Fruit fly (Drosophila melanogaster): ENCODE results near the gene CG16985.

Gene CG16985

DNA sequence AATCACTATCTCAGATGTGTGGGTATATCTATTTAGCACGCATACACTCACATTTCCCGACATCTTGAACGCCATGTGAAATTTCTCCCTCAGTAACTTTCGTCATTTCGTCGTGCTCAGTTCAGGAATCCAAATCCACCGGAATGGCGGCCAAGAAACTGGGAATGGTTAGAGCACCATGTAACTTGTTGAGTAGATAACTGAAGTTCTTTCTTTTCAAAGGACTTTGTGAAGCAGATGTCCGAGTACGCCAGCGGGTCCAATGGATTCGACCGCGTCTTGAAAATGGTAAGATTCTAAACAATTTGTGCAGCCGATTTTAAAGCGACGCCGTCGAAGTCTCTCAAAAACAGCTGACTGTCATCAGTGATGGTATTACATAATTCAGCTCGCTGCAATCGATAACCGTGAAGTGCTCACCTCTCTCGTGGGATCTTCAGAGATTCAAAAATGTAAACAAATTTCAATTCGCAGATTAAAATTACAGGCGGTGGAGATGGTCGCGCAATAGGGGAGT lies at the start of gene CG16985, which contains the start of gene CG12182:
CG16985 (plus strand) TSS at position 84 of the 517 bp plus-strand sequence.
CG12182 (minus strand) TSS at position 366 of the 517 bp plus-strand sequence.
- TF ChIP-seq CG17801 (GFP tag; optimal IDR thresholded peaks at IDR 0.05; ENCODE audit: partially characterized antibody) = peak; percentile 15

DNA sequence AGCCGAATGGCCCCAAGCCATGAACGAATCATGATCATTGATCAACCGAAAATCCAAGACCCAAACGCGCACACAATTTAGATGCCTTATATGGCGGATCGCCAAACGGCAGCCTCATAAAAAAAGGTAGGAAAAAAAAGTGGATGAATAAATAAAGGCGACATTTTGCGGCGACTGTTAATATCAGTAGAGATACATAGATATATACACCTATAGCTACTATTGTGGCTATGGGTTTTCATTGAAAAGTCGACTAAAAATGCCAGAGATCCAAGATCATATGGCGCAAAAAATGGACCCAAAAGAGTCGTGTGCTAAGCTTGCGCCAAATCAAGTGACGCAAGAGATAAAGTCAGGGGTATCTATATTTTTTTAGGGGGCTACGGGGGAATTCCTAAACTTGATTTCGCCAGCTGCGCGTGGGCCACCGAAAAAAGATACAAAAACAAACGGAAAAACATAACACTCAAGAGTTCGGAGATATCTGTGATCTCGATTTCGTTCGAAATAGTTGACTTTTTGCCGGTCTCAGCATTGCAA lies 47.9 kb upstream of the CG16985 start:
- no peak for TF ChIP-seq CG17801 (GFP tag; optimal IDR thresholded peaks at IDR 0.05; ENCODE audit: partially characterized antibody)

DNA sequence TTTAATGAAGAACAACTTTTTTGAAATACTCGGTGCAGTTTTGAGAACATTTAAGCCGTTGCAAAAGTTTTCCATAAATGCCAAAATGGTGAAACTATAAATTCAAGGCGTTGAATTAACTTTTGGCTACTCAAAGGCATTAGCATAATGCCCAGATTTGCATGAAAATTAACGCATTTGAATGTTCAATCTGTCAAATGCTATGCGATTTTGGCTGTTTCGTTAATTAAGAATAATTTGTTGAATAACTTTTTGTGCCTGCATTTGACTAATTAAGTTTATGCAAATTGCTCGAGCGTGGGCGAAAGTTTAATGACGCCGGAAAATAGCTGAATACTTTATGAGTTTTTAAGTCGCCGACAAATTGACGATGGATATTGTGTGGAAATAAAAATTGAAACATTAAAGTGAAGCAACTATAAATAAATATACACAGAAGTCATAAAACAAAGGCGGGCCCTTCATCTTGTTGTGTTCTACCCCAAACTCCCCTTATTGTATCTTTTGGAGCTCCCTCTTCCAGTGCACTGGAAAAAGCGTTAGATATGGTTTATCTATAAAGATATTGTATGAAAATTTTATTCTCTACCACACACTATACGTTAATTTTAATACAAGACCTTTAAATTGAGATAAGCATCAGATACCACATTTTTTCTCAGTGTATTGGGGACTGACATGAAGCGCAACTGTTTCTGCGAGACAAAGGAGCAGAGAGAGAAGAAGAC lies 46.8 kb upstream of the CG16985 start:
- TF ChIP-seq CG17801 (GFP tag; optimal IDR thresholded peaks at IDR 0.05; ENCODE audit: partially characterized antibody) = no peak

DNA sequence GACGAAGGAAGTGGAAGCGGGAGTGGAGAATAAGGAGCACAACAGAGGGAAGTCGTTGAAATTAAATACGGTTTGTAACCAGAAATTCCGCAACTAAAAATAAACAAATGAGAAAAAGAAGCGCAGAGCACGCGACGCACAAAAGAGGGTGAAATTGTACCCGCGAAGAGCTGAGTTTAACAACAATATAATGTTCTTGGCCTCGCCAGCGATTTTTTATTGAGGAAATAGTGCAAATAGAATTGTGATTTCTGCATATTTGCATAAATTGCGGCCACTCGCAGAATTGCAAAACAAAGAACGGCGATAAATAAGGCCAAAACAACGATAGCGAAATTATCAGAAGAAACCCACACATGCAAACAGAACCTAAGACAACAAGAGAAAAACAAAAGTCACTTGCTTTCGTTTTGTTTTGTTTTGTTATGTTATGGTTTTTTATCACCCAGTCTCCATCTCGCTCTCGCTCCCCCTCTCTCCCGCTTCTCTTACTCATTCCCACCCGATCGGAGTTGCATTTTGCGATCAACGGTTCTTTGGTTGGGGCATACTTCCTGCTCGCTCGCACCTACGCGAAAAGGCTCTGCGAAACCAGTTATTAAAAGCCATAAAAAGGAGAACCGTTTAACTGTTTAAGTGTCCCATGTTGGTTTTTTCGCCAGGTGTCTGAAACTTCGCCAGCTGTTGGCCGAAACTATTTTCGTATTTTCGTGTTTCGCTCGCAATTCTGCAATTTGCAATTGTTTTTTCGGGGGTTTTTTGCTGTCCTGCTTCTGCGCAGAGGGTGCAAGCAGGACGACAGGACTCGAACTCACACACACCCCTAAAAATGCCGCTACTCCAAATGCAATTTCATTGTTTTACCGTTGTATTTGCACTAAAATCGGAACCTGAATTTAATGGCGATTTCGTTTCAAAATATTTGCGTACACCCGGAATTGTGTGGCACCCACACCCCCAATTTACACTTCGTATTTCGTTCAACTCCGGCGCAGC lies 46.0 kb upstream of the CG16985 start:
- peak; percentile 95 for TF ChIP-seq CG17801 (GFP tag; optimal IDR thresholded peaks at IDR 0.05; ENCODE audit: partially characterized antibody)

DNA sequence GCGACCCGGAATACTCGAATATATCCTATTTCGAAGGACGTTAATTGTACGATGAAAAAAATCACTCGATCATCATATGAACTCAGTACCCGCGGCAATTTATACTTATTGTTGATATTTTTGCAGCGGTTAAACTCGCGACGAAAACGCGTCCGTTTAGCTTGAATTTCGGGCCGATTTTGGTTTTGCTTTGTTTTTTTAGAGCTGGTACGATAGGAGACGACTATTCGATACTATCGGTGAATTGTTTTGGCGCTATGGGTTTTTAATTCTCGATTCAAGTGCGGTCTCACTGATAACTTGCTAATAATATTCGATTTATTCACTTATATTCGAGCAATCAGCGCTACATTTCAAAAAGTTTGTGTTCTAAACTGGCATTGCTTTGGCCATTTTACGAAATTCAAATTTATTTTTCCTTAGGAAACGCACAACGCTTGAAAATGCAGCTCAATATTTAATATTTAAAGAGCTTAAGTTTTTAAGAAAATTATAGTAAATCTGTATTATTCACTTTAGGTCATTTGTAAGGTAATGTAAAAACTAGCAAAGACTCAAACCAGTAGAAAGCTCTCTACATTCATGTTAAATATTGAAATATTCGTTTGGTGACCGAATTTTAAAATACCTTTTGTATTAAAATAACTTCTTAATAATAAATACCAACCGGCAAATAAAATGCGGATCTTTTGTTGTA lies 44.8 kb upstream of the CG16985 start, which contains the start of gene Spn:
Spn (minus strand) TSS at position 175 of the 697 bp plus-strand sequence.
- peak; percentile 86 for TF ChIP-seq CG17801 (GFP tag; optimal IDR thresholded peaks at IDR 0.05; ENCODE audit: partially characterized antibody)

DNA sequence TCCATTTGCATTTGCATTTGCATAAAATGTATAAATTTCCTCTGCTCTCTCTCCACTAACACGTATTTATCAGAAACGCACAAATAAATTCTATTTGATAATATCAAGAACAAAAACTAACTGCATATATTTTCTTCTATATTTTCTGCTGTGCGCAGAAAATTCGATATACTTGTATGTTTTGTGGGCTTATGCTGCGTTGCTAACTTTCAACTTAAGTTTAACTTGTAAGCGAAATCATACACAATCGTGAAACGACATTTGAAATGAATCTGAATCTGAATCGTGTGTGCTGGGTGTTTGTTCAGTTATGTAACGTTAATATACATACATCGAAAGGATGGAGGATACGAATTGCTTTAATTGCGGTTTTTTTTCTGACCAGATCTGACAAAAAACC lies 43.4 kb upstream of the CG16985 start:
- no peak for TF ChIP-seq CG17801 (GFP tag; optimal IDR thresholded peaks at IDR 0.05; ENCODE audit: partially characterized antibody)

DNA sequence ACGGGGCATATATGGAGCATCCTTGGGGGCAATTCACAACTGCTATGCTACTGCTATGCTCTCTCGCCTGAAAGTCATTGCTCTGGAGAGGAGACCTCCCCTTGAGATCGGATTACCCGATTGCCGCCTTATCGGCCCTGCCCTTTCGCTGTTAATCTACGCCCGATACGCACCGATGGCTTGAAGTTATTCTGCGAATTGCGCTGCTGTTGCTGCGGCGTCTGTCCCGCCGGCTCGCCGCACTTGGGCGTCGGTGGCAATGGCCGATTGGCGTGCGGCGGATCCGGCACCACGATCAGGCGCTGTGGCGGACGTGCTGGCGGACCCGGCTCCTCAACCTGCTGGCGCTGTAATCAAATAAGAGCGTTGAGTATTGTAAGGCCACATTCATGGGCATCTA lies 33.1 kb upstream of the CG16985 start:
- TF ChIP-seq CG17801 (GFP tag; optimal IDR thresholded peaks at IDR 0.05; ENCODE audit: partially characterized antibody) = no peak

DNA sequence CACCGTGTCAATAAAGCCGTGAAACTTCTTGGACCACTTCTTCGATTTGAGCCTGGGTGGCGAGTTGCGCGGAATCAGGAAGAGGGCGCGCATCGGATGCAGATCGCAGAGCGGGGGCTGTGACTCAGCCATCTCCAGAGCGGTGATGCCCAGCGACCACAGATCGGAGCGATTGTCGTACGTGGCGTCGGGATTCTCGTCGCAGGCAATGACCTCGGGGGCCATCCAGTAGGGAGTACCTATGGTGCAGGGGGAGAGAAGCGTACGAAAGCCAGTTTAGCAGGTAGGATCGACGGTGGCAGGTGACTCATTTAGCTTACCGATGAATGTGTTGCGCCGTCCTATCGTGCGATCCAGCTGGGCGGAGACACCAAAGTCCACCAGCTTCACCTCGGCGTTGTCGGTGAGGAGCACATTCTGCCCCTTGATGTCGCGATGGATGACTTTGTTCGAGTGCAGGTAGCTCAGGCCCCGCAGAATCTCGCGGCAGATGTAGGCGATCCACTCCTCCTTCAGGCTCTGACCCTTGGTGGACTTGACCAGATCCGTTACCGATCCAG lies 32.0 kb upstream of the CG16985 start:
- TF ChIP-seq CG17801 (GFP tag; optimal IDR thresholded peaks at IDR 0.05; ENCODE audit: partially characterized antibody) = no peak

DNA sequence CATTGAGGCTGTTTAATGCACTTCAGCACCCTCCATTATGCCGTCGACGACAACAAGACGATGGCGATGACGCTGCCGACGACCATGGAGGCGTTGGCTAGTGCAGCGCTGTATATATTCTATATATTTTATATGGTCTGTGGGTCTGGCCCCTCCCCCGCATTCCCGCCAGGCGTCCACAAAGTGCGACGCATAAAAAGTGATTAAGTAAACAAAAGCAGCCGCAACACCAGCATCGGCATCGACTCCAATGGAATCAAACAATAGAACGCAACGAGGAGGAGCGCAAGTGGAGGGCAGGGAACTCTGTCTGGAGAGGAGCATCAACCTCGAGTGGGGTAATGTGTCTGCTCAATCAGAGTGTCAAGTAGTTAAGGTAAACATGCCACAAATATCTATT lies 30.8 kb upstream of the CG16985 start:
- no peak for TF ChIP-seq CG17801 (GFP tag; optimal IDR thresholded peaks at IDR 0.05; ENCODE audit: partially characterized antibody)

DNA sequence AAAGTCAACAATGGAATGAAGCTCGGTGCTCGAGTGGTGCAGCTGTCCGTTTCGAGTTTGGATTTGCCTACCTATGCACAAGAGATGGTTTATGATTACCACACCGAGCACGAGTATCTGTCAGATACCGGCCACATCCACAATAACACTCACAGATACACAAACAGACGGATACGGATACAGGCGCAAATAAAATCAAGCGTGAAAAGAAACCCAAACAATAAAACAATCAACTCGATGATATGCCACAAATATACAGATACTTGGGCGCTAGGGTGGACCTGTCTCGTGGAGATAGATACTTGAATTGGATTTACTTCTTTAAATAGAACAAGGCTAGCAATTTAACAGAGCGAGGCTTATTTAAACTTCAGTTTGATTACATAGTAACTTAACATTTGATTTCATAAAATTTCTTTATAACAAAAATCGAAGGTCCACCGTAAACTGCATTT lies 28.8 kb upstream of the CG16985 start:
- TF ChIP-seq CG17801 (GFP tag; optimal IDR thresholded peaks at IDR 0.05; ENCODE audit: partially characterized antibody) = peak; percentile 86

DNA sequence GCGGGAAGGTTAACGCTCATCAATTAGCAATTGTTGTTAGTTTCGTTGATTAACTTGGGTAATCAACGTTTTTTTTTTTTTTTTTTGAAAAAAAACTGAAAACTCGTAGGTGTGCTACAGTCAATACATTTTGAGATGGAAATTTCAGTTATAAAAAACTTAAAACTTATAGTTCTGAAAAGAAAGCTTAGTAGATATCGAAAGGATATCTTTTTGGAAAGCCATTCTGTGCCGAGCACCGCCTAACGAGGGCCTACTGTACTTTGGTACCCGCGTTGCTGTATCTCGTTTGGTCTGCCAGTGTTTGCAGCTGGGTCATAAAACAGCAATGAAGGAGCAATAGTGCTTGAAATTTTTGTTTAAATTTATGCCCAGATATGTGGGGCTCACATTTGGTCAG lies 27.1 kb upstream of the CG16985 start:
- no peak for TF ChIP-seq CG17801 (GFP tag; optimal IDR thresholded peaks at IDR 0.05; ENCODE audit: partially characterized antibody)

DNA sequence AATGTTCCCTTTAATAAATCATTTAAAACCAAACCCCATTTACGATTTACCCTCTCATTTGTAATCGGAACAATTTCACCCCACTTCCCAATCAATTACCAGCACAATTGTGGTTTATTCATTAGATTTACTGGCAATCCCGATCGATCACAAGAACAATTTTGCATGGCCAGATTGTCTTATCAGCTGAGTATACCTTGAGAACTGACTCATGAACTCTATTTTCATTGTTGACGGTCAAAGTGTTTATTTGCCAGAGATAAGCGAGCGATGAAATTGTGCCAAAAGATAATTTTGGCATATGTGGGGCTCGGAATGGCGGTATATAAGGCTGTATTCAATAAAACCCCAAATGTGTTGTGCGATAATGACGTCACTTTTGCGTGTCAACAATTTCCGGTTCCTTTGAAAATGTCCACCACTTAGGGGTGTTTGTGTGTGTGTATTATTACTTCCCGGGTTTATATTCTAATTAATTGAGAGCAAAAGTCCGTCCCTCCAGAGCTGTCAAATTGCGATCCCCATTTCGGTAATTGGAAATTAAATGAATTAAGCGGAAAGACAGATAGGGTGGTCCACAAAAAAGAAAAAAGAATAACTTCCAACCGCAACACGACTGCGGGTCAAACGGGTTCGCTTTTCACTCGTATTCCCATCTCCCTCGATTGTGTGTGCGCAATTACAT lies 26.0 kb upstream of the CG16985 start:
- no peak for TF ChIP-seq CG17801 (GFP tag; optimal IDR thresholded peaks at IDR 0.05; ENCODE audit: partially characterized antibody)

DNA sequence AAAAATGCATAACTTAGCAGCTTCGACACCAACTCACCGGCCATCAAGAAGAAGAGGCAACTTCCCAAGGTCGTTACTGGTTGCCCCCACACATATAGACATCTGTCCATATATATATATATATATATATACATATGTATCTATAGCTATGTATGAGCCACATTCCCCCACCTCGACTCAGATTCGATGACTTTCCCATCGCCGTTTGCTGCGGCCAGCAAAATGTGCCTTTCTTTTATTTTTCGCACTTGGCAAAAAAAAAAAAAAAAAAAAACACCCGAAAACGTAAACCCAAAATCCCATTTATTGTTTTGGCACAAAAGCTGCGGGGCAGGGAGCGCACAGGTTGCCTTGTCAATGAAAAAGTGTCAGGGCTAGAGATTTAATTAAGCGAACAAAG lies 24.4 kb upstream of the CG16985 start:
- TF ChIP-seq CG17801 (GFP tag; optimal IDR thresholded peaks at IDR 0.05; ENCODE audit: partially characterized antibody) = no peak

DNA sequence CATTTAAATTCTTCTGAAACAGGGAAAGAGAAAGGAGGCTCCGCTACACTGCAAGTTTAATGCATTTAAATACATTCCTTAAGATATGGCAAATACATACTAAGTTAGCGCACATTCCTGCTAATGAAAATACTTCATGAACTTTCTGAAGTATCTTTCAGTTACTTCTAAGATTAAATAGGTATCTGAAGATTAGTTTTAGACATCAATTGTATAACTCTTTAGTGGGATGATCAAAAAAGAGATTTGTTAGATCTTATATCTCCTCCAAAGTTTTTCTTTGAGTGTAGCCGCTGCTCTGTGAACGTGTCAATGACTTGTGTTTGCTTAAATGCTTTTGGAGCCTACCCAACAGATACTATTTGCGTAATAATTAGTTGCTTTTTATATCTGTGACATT lies 23.9 kb upstream of the CG16985 start:
- no peak for TF ChIP-seq CG17801 (GFP tag; optimal IDR thresholded peaks at IDR 0.05; ENCODE audit: partially characterized antibody)
